Fruit fly (Drosophila melanogaster) whole organism, pupa: Measurements from ENCODE around the gene peg.

Source experiments
- CG15710 ChIP-seq: fragments of 200-800 bp; sonication (Bioruptor generic); optimal IDR thresholded peaks from 2 replicates; lab custom pipeline; 2018; ENCODE audit warnings: missing biosample characterization, mild to moderate bottlenecking, missing genetic modification characterization, moderate library complexity
- CG34367 ChIP-seq: fragments of 200-800 bp; sonication (Bioruptor generic); optimal IDR thresholded peaks from 2 replicates; lab custom pipeline; 2018; ENCODE audit warnings: missing biosample characterization, mild to moderate bottlenecking, missing genetic modification characterization
- D1 ChIP-seq: fragments of 200-800 bp; sonication (Bioruptor generic); optimal IDR thresholded peaks from 2 replicates; lab custom pipeline; 2018; ENCODE audit warnings: missing biosample characterization, mild to moderate bottlenecking, missing genetic modification characterization, moderate library complexity
- EcR ChIP-seq: fragments of 200-800 bp; sonication (Bioruptor generic); optimal IDR thresholded peaks from 3 replicates; lab custom pipeline; 2019; ENCODE audit warnings: missing biosample characterization, missing genetic modification characterization, mild to moderate bottlenecking, moderate library complexity, missing genetic modification reagents
- fd96Ca ChIP-seq: fragments of 200-800 bp; sonication (Bioruptor generic); IDR thresholded peaks from 3 replicates; pipeline ENCODE4 v1.3.6; 2022; ENCODE audit warnings: missing biosample characterization, missing genetic modification characterization

dm6 chr3R:21042399-21042798, 18.4 kb upstream of the peg start, which contains the start of gene Dhc93AB:
- TF ChIP-seq fd96Ca (GFP tag; lab: Robert Waterston, UW): no peak
- TF ChIP-seq CG34367 (tag; lab: Kevin White, UChicago): no peak
- TF ChIP-seq CG15710 (tag; lab: Kevin White, UChicago): no peak
- TF ChIP-seq D1: no peak
- no peak for TF ChIP-seq EcR (GFP tag; lab: Kevin White, UChicago)
